Worm (Caenorhabditis elegans): ENCODE results near the gene nhr-10.
"Not testable (repeated sequence)": the region's sequence is repeated elsewhere in the genome, so short reads cannot be mapped to it uniquely, and the experiment has no call there.

nhr-10 gene

DNA sequence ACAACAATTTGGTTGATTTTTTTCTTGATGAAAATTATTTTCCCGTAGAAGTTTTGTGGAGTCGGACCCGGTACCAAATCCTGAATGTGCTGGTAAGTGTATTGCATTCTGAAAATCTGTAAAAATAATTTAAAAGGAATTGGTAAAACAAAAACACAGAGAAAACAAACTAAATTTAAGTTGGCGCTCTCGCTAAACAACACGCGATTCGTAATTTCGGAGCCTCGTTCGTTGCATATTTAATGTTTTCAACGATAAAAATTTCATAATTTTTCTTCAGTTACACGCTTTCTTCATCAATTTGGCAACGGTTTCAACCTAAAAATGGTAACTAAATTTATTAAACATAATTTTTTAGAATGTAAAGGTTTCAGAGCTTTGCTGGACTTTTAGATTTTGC lies 18.3 kb upstream of the nhr-10 start, which contains the start of the genes pot-1 and ggtb-1 (continued):
- TF ChIP-seq jun-1 (tag; optimal IDR thresholded peaks at IDR 0.05) (no peak), tlp-1 (tag; optimal IDR thresholded peaks at IDR 0.05) (no peak), lin-35 (GFP tag; optimal IDR thresholded peaks at IDR 0.05) (peak; percentile 18 to 74), tbx-2 (tag; optimal IDR thresholded peaks at IDR 0.05) (peak; percentile 9), unc-30 (tag; optimal IDR thresholded peaks at IDR 0.05) (no peak), fkh-8 (tag; optimal IDR thresholded peaks at IDR 0.05) (no peak), pax-3 (tag; optimal IDR thresholded peaks at IDR 0.05) (no peak), pqm-1 (tag; optimal IDR thresholded peaks at IDR 0.05) (no peak), egl-13 (tag; optimal IDR thresholded peaks at IDR 0.05) (no peak), pag-3 (tag; optimal IDR thresholded peaks at IDR 0.05; ENCODE audit: borderline replicate concordance, insufficient read depth) (no peak), ceh-8 (GFP tag; optimal IDR thresholded peaks at IDR 0.05) (no peak), rnt-1 (tag; optimal IDR thresholded peaks at IDR 0.05) (no peak), sox-4 (tag; optimal IDR thresholded peaks at IDR 0.05) (no peak), nhr-84 (tag; optimal IDR thresholded peaks at IDR 0.05) (no peak), hlh-4 (tag; optimal IDR thresholded peaks at IDR 0.05) (no peak), skn-1 (tag; optimal IDR thresholded peaks at IDR 0.05) (peak; percentile 21), hpl-2 (GFP tag; optimal IDR thresholded peaks at IDR 0.05) (no peak), unc-98 (GFP tag; IDR thresholded peaks at IDR 0.05) (no peak), mep-1 (tag; optimal IDR thresholded peaks at IDR 0.05) (no peak), ceh-82 (tag; optimal IDR thresholded peaks at IDR 0.05) (peak in 1 of 3 experiments; percentile 4), blmp-1 (tag; optimal IDR thresholded peaks at IDR 0.05) (peak; percentile 19), alr-1 (tag; optimal IDR thresholded peaks at IDR 0.05; ENCODE audit: borderline replicate concordance) (no peak)

DNA sequence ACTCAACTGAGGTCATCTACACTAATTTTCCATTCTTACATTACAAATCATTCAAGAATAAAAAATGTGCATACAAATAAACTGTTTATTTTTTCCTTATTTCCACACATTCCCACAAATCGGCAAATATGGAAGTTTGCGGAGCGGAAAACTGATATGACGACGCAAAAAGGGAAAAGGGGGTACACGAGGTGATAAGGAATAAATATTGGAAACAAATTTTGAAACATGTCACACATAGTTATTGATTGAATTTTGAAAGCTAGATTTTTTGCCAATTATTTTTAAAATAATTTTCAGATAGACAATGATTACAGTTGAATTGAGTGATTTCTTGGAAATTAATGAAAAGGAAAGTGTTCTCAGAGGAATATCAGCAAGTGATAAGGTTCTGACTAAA lies 13.4 kb upstream of the nhr-10 start, which contains the start of gene viro-2:
Gene viro-2, plus strand, starts transcription at position 301 of the 400 bp plus-strand sequence.
- not testable (repeated sequence) for TF ChIP-seq nhr-71 (tag; optimal IDR thresholded peaks at IDR 0.05); elt-2 (tag; optimal IDR thresholded peaks at IDR 0.05); lin-35 (GFP tag; optimal IDR thresholded peaks at IDR 0.05)

DNA sequence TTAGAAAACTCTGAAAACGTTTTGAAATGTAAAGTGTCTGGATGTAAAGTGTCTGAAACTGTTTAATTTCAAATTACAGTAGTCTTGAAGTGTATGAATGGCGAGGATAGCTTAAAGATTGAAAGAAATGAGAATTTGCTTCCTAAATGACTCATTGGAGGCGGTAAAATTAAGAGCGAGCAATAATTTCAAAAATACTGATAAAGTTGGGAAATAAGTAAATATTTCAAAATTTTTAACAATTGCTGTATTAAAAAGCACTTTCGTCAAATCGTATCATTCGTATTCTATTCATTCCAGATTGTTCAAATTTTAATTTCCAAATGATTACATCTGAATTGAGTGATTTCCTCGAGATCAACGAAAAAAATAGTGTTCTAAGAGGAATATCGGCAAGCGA lies 9.1 kb upstream of the nhr-10 start, which contains the start of gene B0280.2:
Gene B0280.2, plus strand, starts transcription at position 301 of the 400 bp plus-strand sequence.
- TF ChIP-seq ces-1 (GFP tag; optimal IDR thresholded peaks at IDR 0.05): no peak
- no peak for TF ChIP-seq pax-3 (tag; optimal IDR thresholded peaks at IDR 0.05)
- no peak for TF ChIP-seq fkh-4 (tag; optimal IDR thresholded peaks at IDR 0.05; ENCODE audit: borderline replicate concordance)

DNA sequence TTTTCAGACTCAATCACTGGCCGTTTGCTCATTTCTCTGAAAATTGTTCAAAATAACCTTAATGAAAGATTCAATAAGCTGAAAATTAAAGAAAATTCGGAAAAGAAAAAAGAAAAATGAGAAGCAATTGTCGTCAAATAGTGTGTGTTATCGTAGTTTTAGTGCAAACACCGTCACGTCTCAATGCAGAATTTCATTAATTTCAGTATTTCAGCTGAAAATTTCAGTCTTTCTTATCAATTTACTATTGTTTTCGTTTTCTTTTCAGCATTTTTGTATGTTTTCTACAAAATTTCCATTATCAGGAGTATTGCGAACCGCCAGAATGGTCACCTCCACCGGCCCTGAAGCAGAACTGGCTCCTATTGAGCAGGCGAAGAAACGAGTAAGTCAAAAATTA lies 7.6 kb upstream of the nhr-10 start, which contains the start of the genes B0280.9 and rpia-1:
Gene B0280.9, minus strand, starts transcription at position 36 of the 400 bp plus-strand sequence.
Gene rpia-1, plus strand, starts transcription at position 269 of the 400 bp plus-strand sequence.
- TF ChIP-seq egl-13 (tag; optimal IDR thresholded peaks at IDR 0.05): no peak
- no peak for TF ChIP-seq aha-1 (tag; optimal IDR thresholded peaks at IDR 0.05)
- no peak for TF ChIP-seq vab-15 (tag; optimal IDR thresholded peaks at IDR 0.05)
- no peak for TF ChIP-seq nhr-47 (tag; optimal IDR thresholded peaks at IDR 0.05)
- no peak for TF ChIP-seq nhr-28 (tag; optimal IDR thresholded peaks at IDR 0.05)
- TF ChIP-seq jun-1 (tag; optimal IDR thresholded peaks at IDR 0.05): no peak
- TF ChIP-seq tbx-2 (tag; optimal IDR thresholded peaks at IDR 0.05): no peak
- TF ChIP-seq swsn-7 (tag; optimal IDR thresholded peaks at IDR 0.05): no peak
- no peak for TF ChIP-seq ztf-11 (tag; optimal IDR thresholded peaks at IDR 0.05)
- TF ChIP-seq xbp-1 (tag; optimal IDR thresholded peaks at IDR 0.05): no peak
- no peak for TF ChIP-seq pax-3 (tag; optimal IDR thresholded peaks at IDR 0.05)
- peak; percentile 48; the same call in 1 of the 2 replicates for TF ChIP-seq nhr-19 (GFP tag; conservative IDR thresholded peaks at IDR 0.05)
- no peak for TF ChIP-seq ceh-63 (GFP tag; optimal IDR thresholded peaks at IDR 0.05)
- TF ChIP-seq mdl-1 (tag; optimal IDR thresholded peaks at IDR 0.05): no peak
- no peak for TF ChIP-seq grh-1 (GFP tag; IDR thresholded peaks at IDR 0.05)
- no peak for TF ChIP-seq lin-15B (tag; optimal IDR thresholded peaks at IDR 0.05)
- TF ChIP-seq unc-86 (tag; optimal IDR thresholded peaks at IDR 0.05): no peak
- TF ChIP-seq efl-3 (GFP tag; optimal IDR thresholded peaks at IDR 0.05): no peak
- TF ChIP-seq sup-37 (GFP tag; optimal IDR thresholded peaks at IDR 0.05): no peak
- TF ChIP-seq nhr-77 (tag; optimal IDR thresholded peaks at IDR 0.05): no peak
- TF ChIP-seq pqm-1 (tag; optimal IDR thresholded peaks at IDR 0.05): no peak
- no peak for TF ChIP-seq snpc-4 (tag; optimal IDR thresholded peaks at IDR 0.05)
- no peak for TF ChIP-seq nhr-11 (tag; optimal IDR thresholded peaks at IDR 0.05)
- no peak for TF ChIP-seq ceh-90 (tag; optimal IDR thresholded peaks at IDR 0.05)
- peak; percentile 90 for TF ChIP-seq F16B12.6 (tag; optimal IDR thresholded peaks at IDR 0.05)
- no peak for TF ChIP-seq fkh-4 (tag; optimal IDR thresholded peaks at IDR 0.05; ENCODE audit: borderline replicate concordance)
- no peak for TF ChIP-seq ceh-88 (GFP tag; IDR thresholded peaks at IDR 0.05)
